Worm (Caenorhabditis elegans) whole organism, L4 larva: Measurements from ENCODE around the gene rheb-1.
A peak's percentile ranks its signal among the peaks of the same experiment; 100 is the strongest.
"Not testable (repeated sequence)": the region's sequence is repeated elsewhere in the genome, so short reads cannot be mapped to it uniquely, and the experiment has no call there.

ENCODE experiments used
- D1046.2 ChIP-seq: fragments of 200-800 bp; sonication (Bioruptor generic); IDR thresholded peaks from 2 replicates; pipeline ENCODE4 v1.3.6; 2022; ENCODE audit warnings: missing genetic modification characterization, missing compliant biosample characterization
- F37D6.2 ChIP-seq: sonication (generic microtip); optimal IDR thresholded peaks from 2 replicates; lab custom pipeline; 2016; ENCODE audit warnings: mild to moderate bottlenecking, missing genetic modification characterization, missing compliant biosample characterization
- F49E8.2 ChIP-seq: sonication (generic microtip); optimal IDR thresholded peaks from 2 replicates; lab custom pipeline; 2016; ENCODE audit warnings: missing compliant biosample characterization, mild to moderate bottlenecking, missing genetic modification characterization, borderline replicate concordance
- R02D3.7 ChIP-seq: fragments of 150-350 bp; sonication (generic microtip); optimal IDR thresholded peaks from 3 replicates; lab custom pipeline; 2014; ENCODE audit warnings: missing biosample characterization, missing genetic modification characterization
- T26A8.4 ChIP-seq: fragments of 200-800 bp; sonication (Bioruptor generic); IDR thresholded peaks from 2 replicates; pipeline ENCODE4 v1.3.6; 2022; ENCODE audit warnings: missing genetic modification characterization, missing compliant biosample characterization
- Y48G9A.11 ChIP-seq: fragments of 200-800 bp; sonication (Bioruptor generic); IDR thresholded peaks from 2 replicates; pipeline ENCODE4 v1.3.6; 2022; ENCODE audit warnings: missing genetic modification reagents, missing genetic modification characterization, missing compliant biosample characterization
- ZK337.2 ChIP-seq: fragments of 200-800 bp; sonication (Bioruptor generic); IDR thresholded peaks from 2 replicates; pipeline ENCODE4 v1.3.6; 2022; ENCODE audit warnings: missing genetic modification reagents, missing genetic modification characterization, missing compliant biosample characterization
- aha-1 ChIP-seq: fragments of 150-350 bp; peaks from one replicate; lab custom pipeline; 2014; ENCODE audit warnings: missing biosample characterization, missing genetic modification characterization
- arid-1 ChIP-seq: fragments of 200-800 bp; sonication (Bioruptor generic); conservative IDR thresholded peaks from 2 replicates; pipeline ENCODE4 v1.3.6; 2022; ENCODE audit warnings: missing genetic modification reagents, missing genetic modification characterization, missing compliant biosample characterization
- ceh-20 ChIP-seq: fragments of 200-800 bp; sonication (Bioruptor generic); IDR thresholded peaks from 2 replicates; pipeline ENCODE4 v1.3.6; 2022; ENCODE audit warnings: missing genetic modification reagents, missing genetic modification characterization, missing compliant biosample characterization
- ceh-44 ChIP-seq: fragments of 200-800 bp; sonication (Bioruptor generic); IDR thresholded peaks from 2 replicates; pipeline ENCODE4 v1.3.6; 2022; ENCODE audit warnings: missing genetic modification reagents, missing genetic modification characterization, missing compliant biosample characterization
- cey-2 ChIP-seq: sonication (generic microtip); optimal IDR thresholded peaks from 3 replicates; lab custom pipeline; 2017; ENCODE audit warnings: missing genetic modification characterization, mild to moderate bottlenecking, missing compliant biosample characterization, antibody characterized with exemption, borderline replicate concordance; ENCODE audit not compliant: insufficient read depth
- dmd-9 ChIP-seq: fragments of 200-800 bp; sonication (Bioruptor generic); IDR thresholded peaks from 2 replicates; pipeline ENCODE4 v1.3.6; 2022; ENCODE audit warnings: missing genetic modification reagents, missing genetic modification characterization, missing compliant biosample characterization
- dpl-1 ChIP-seq: fragments of 150-350 bp; optimal IDR thresholded peaks from 2 replicates; lab custom pipeline; 2014; ENCODE audit warnings: missing biosample characterization, missing genetic modification reagents, missing genetic modification characterization
- duxl-1 ChIP-seq: sonication (generic microtip); optimal IDR thresholded peaks from 2 replicates; lab custom pipeline; 2016; ENCODE audit warnings: mild to moderate bottlenecking, missing genetic modification characterization, moderate library complexity, missing compliant biosample characterization; ENCODE audit not compliant: poor library complexity
- dve-1 ChIP-seq: sonication (generic microtip); optimal IDR thresholded peaks from 2 replicates; lab custom pipeline; 2017; ENCODE audit warnings: antibody characterized with exemption, mild to moderate bottlenecking, missing genetic modification characterization, missing compliant biosample characterization; ENCODE audit not compliant: insufficient read depth
- hlh-11 ChIP-seq: fragments of 200-800 bp; sonication (Bioruptor generic); optimal IDR thresholded peaks from 2 replicates; lab custom pipeline; 2018; ENCODE audit warnings: mild to moderate bottlenecking, missing genetic modification characterization, missing compliant biosample characterization
- hmg-1.1 ChIP-seq: fragments of 200-800 bp; sonication (Bioruptor generic); IDR thresholded peaks from 2 replicates; pipeline ENCODE4 v1.3.6; 2022; ENCODE audit warnings: missing genetic modification reagents, missing genetic modification characterization, missing compliant biosample characterization
- lin-1 ChIP-seq: fragments of 200-800 bp; sonication (Bioruptor generic); IDR thresholded peaks from 2 replicates; pipeline ENCODE4 v1.3.6; 2022; ENCODE audit warnings: missing genetic modification reagents, missing genetic modification characterization, missing compliant biosample characterization
- lin-38 ChIP-seq: fragments of 200-800 bp; sonication (Bioruptor generic); IDR thresholded peaks from 2 replicates; pipeline ENCODE4 v1.3.6; 2022; ENCODE audit warnings: missing genetic modification reagents, missing genetic modification characterization, missing compliant biosample characterization
- lir-3 ChIP-seq: sonication (generic microtip); optimal IDR thresholded peaks from 2 replicates; lab custom pipeline; 2016; ENCODE audit warnings: mild to moderate bottlenecking, missing genetic modification characterization, missing compliant biosample characterization
- lsy-2 ChIP-seq, 2 experiments: fragments of 150-350 bp in 1 of 2; sonication (generic microtip) in 1 of 2; optimal IDR thresholded peaks; 2 replicates each; lab custom pipeline; 2014 to 2017; ENCODE audit warnings: missing biosample characterization in 2 of 2, missing genetic modification characterization in 2 of 2
- madf-5 ChIP-seq, 2 experiments: fragments of 200-800 bp; sonication (Bioruptor generic); IDR thresholded peaks; 2 replicates each; pipeline ENCODE4 v1.3.6; 2022; ENCODE audit warnings: missing compliant biosample characterization in 2 of 2, missing genetic modification characterization in 2 of 2
- madf-9 ChIP-seq: fragments of 200-800 bp; sonication (Bioruptor generic); conservative IDR thresholded peaks from 2 replicates; pipeline ENCODE4 v1.3.6; 2022; ENCODE audit warnings: missing genetic modification reagents, missing genetic modification characterization, missing compliant biosample characterization
- mdt-29 ChIP-seq: fragments of 200-800 bp; sonication (Bioruptor generic); IDR thresholded peaks from 2 replicates; pipeline ENCODE4 v1.3.6; 2022; ENCODE audit warnings: missing genetic modification reagents, missing genetic modification characterization, missing compliant biosample characterization
- mes-2 ChIP-seq: sonication (generic microtip); optimal IDR thresholded peaks from 2 replicates; lab custom pipeline; 2016; ENCODE audit warnings: missing genotype, mild to moderate bottlenecking, missing genetic modification characterization, missing compliant biosample characterization; ENCODE audit not compliant: poor library complexity, severe bottlenecking
- nhr-102 ChIP-seq: sonication (generic microtip); optimal IDR thresholded peaks from 2 replicates; lab custom pipeline; 2016; ENCODE audit warnings: mild to moderate bottlenecking, missing genetic modification characterization, moderate library complexity, missing compliant biosample characterization
- nhr-42 ChIP-seq: fragments of 200-800 bp; sonication (Bioruptor generic); IDR thresholded peaks from 2 replicates; pipeline ENCODE4 v1.3.6; 2022; ENCODE audit warnings: missing genetic modification characterization, missing compliant biosample characterization
- pha-4 ChIP-seq, 2 experiments: fragments of 150-350 bp in 1 of 2; fragments of 200-800 bp in 1 of 2; sonication (Bioruptor generic) in 1 of 2; IDR thresholded peaks in 1 of 2; optimal IDR thresholded peaks in 1 of 2; 2 replicates each; pipeline versions ENCODE4 v1.3.6 to Lab custom; 2014 to 2022; ENCODE audit warnings: missing genetic modification characterization in 2 of 2, missing genetic modification reagents in 2 of 2, missing biosample characterization in 1 of 2, missing compliant biosample characterization in 1 of 2
- rbr-2 ChIP-seq: sonication (generic microtip); optimal IDR thresholded peaks from 2 replicates; lab custom pipeline; 2016; ENCODE audit warnings: missing genotype, missing genetic modification characterization, missing compliant biosample characterization
- set-16 ChIP-seq: fragments of 200-800 bp; sonication (Bioruptor generic); IDR thresholded peaks from 2 replicates; pipeline ENCODE4 v1.3.6; 2022; ENCODE audit warnings: missing genetic modification reagents, missing genetic modification characterization, missing compliant biosample characterization
- snpc-1.2 ChIP-seq: fragments of 200-800 bp; sonication (Bioruptor generic); IDR thresholded peaks from 2 replicates; pipeline ENCODE4 v1.3.6; 2022; ENCODE audit warnings: missing genetic modification reagents, missing genetic modification characterization, missing compliant biosample characterization
- snpc-4 ChIP-seq: fragments of 150-350 bp; optimal IDR thresholded peaks from 2 replicates; lab custom pipeline; 2014; ENCODE audit warnings: missing biosample characterization, missing genetic modification characterization
- tra-1 ChIP-seq: fragments of 200-800 bp; sonication (Bioruptor generic); IDR thresholded peaks from 2 replicates; pipeline ENCODE4 v1.3.6; 2022; ENCODE audit warnings: missing genetic modification reagents, missing genetic modification characterization, missing compliant biosample characterization
- unc-130 ChIP-seq: sonication (generic microtip); optimal IDR thresholded peaks from 2 replicates; lab custom pipeline; 2016; ENCODE audit warnings: missing genetic modification reagents, missing genetic modification characterization, missing compliant biosample characterization
- vab-7 ChIP-seq: fragments of 200-800 bp; sonication (Bioruptor generic); IDR thresholded peaks from 2 replicates; pipeline ENCODE4 v1.3.6; 2022; ENCODE audit warnings: missing genetic modification reagents, missing genetic modification characterization, missing compliant biosample characterization
- zag-1 ChIP-seq: fragments of 150-350 bp; optimal IDR thresholded peaks from 2 replicates; lab custom pipeline; 2014; ENCODE audit warnings: missing biosample characterization, missing genetic modification characterization
- ztf-11 ChIP-seq: fragments of 150-350 bp; optimal IDR thresholded peaks from 2 replicates; lab custom pipeline; 2014; ENCODE audit warnings: missing biosample characterization, missing genetic modification characterization

Gene rheb-1

ce11 chrIII:9420231-9420630 lies 35.6 kb downstream of the rheb-1 start, which contains the start of gene T26G10.4:
Gene T26G10.4, plus strand, starts transcription at chrIII:9420531.
- TF ChIP-seq vab-7 (GFP tag; lab: Robert Waterston, UW); lir-3 (tag; lab: Kevin White, UChicago); cey-2 (tag; lab: Kevin White, UChicago): not testable (repeated sequence)

ce11 chrIII:9413340-9413739 lies 42.5 kb downstream of the rheb-1 start, which contains the start of gene T26G10.3:
Gene T26G10.3, minus strand, starts transcription at chrIII:9413440.
- TF ChIP-seq F37D6.2 (tag; lab: Kevin White, UChicago) (no peak), zag-1 (tag; lab: Kevin White, UChicago) (no peak)
- TF ChIP-seq, all 104 proteins: peak for 0

ce11 chrIII:9408304-9408703 lies 47.5 kb downstream of the rheb-1 start:
- TF ChIP-seq nhr-42 (GFP tag; lab: Robert Waterston, UW) = peak; percentile 66; the same call in 1 of the 2 replicates
- TF ChIP-seq vab-7 (GFP tag; lab: Robert Waterston, UW) = peak; percentile 88
- TF ChIP-seq mdt-29 (GFP tag; lab: Robert Waterston, UW) = 0 out of 2 replicates have a peak, but pooled peaks have one; percentile 28
- peak; percentile 41; the same call in 1 of the 2 replicates for TF ChIP-seq pha-4 (GFP tag; IDR thresholded peaks at IDR 0.05; lab: Robert Waterston, UW)
- TF ChIP-seq pha-4 (tag; optimal IDR thresholded peaks at IDR 0.05; lab: Kevin White, UChicago) = not testable (repeated sequence)
- peak; percentile 26 for TF ChIP-seq aha-1 (tag; lab: Kevin White, UChicago)
- TF ChIP-seq F49E8.2 (tag; lab: Kevin White, UChicago) = peak; percentile 69
- 0 out of 4 replicates have a peak, but pooled peaks of 1 of the 2 experiments have one; percentile 19 for TF ChIP-seq madf-5 (GFP tag; IDR thresholded peaks at IDR 0.05; lab: Robert Waterston, UW)
- peak; percentile 68 for TF ChIP-seq snpc-4 (tag; lab: Kevin White, UChicago)
- TF ChIP-seq lin-38 = peak; percentile 98
- TF ChIP-seq ceh-20 (GFP tag; lab: Robert Waterston, UW) = peak; percentile 51; the same call in 1 of the 2 replicates
- 0 out of 2 replicates have a peak, but pooled peaks have one; percentile 55 for TF ChIP-seq D1046.2 (GFP tag; lab: Robert Waterston, UW)
- TF ChIP-seq unc-130 (GFP tag; lab: Kevin White, UChicago) = peak; percentile 84
- TF ChIP-seq set-16 (GFP tag; lab: Robert Waterston, UW) = peak; percentile 63
- peak; percentile 96 for TF ChIP-seq ceh-44 (GFP tag; lab: Robert Waterston, UW)
- peak; percentile 97 for TF ChIP-seq Y48G9A.11 (GFP tag; lab: Robert Waterston, UW)
- TF ChIP-seq tra-1 (GFP tag; lab: Robert Waterston, UW) = peak; percentile 66; the same call in 1 of the 2 replicates
- TF ChIP-seq ZK337.2 (GFP tag; lab: Robert Waterston, UW) = peak; percentile 43; the same call in 1 of the 2 replicates
- peak; percentile 69; the same call in 1 of the 2 replicates for TF ChIP-seq arid-1 (GFP tag; lab: Robert Waterston, UW)
- TF ChIP-seq dmd-9 = 0 out of 2 replicates have a peak, but pooled peaks have one; percentile 38
- TF ChIP-seq snpc-1.2 (GFP tag; lab: Robert Waterston, UW) = peak; percentile 74
- TF ChIP-seq, all 104 proteins: peak for 20; not testable (repeated sequence) for 84

ce11 chrIII:9406600-9406999 lies 49.2 kb downstream of the rheb-1 start, which contains the start of gene T26G10.1:
Gene T26G10.1, minus strand, starts transcription at chrIII:9406641.
- TF ChIP-seq T26A8.4 (GFP tag; lab: Robert Waterston, UW) (peak; percentile 66), lin-1 (no peak), dve-1 (peak; percentile 60), ztf-11 (tag; lab: Kevin White, UChicago) (no peak), nhr-102 (tag; lab: Kevin White, UChicago) (peak; percentile 39), duxl-1 (tag; lab: Kevin White, UChicago) (peak; percentile 59), madf-9 (GFP tag; lab: Robert Waterston, UW) (0 out of 2 replicates have a peak, but pooled peaks have one; percentile 42), aha-1 (tag; lab: Kevin White, UChicago) (peak; percentile 88), dpl-1 (GFP tag; lab: Kevin White, UChicago) (peak; percentile 68), rbr-2 (tag; lab: Kevin White, UChicago) (peak; percentile 67), F37D6.2 (tag; lab: Kevin White, UChicago) (peak; percentile 3), dmd-9 (0 out of 2 replicates have a peak, but pooled peaks have one; percentile 59), hmg-1.1 (peak; percentile 71), ceh-20 (GFP tag; lab: Robert Waterston, UW) (0 out of 2 replicates have a peak, but pooled peaks have one; percentile 45), arid-1 (GFP tag; lab: Robert Waterston, UW) (peak; percentile 80), lin-38 (peak; percentile 95), mes-2 (tag; lab: Kevin White, UChicago) (peak; percentile 85), pha-4 (GFP tag; IDR thresholded peaks at IDR 0.05; lab: Robert Waterston, UW) (peak; percentile 58; the same call in 1 of the 2 replicates), pha-4 (tag; optimal IDR thresholded peaks at IDR 0.05; lab: Kevin White, UChicago) (no peak), vab-7 (GFP tag; lab: Robert Waterston, UW) (0 out of 2 replicates have a peak, but pooled peaks have one; percentile 21), R02D3.7 (tag; lab: Kevin White, UChicago) (peak; percentile 85), ceh-44 (GFP tag; lab: Robert Waterston, UW) (peak; percentile 71; the same call in 1 of the 2 replicates), D1046.2 (GFP tag; lab: Robert Waterston, UW) (no peak), F49E8.2 (tag; lab: Kevin White, UChicago) (peak; percentile 13), hlh-11 (tag; lab: Kevin White, UChicago) (peak; percentile 59), lsy-2 (tag; optimal IDR thresholded peaks at IDR 0.05; lab: Kevin White, UChicago) (peak in 1 of 2 experiments; percentile 85)
